Fruit fly (Drosophila melanogaster) whole organism, embryonic: ENCODE measurements around the gene CG7914.

Experiments used
- Blimp-1 ChIP-seq: fragments of 200-800 bp; sonication (Bioruptor generic); optimal IDR thresholded peaks from 3 replicates; lab custom pipeline; 2018; ENCODE audit warnings: missing biosample characterization, missing genetic modification characterization, mild to moderate bottlenecking, moderate library complexity, missing genetic modification reagents
- C15 ChIP-seq: fragments of 200-800 bp; sonication (Bioruptor generic); IDR thresholded peaks from 3 replicates; pipeline ENCODE4 v1.3.6; 2022; ENCODE audit warnings: missing biosample characterization, missing genetic modification characterization
- CG12769 ChIP-seq: fragments of 200-800 bp; sonication (Bioruptor generic); optimal IDR thresholded peaks from 2 replicates; lab custom pipeline; 2019; ENCODE audit warnings: missing biosample characterization, mild to moderate bottlenecking, missing genetic modification characterization, moderate library complexity
- CG15269 ChIP-seq: fragments of 200-800 bp; sonication (Bioruptor generic); optimal IDR thresholded peaks from 2 replicates; lab custom pipeline; 2018; ENCODE audit warnings: missing biosample characterization, mild to moderate bottlenecking, missing genetic modification characterization, moderate library complexity
- CG15514 ChIP-seq: fragments of 200-800 bp; sonication (Bioruptor generic); optimal IDR thresholded peaks from 3 replicates; lab custom pipeline; 2017; ENCODE audit warnings: missing biosample characterization, missing genetic modification characterization, mild to moderate bottlenecking, moderate library complexity, missing genetic modification reagents
- CG16815 ChIP-seq: fragments of 200-800 bp; sonication (Bioruptor generic); optimal IDR thresholded peaks from 3 replicates; lab custom pipeline; 2017; ENCODE audit warnings: missing biosample characterization, mild to moderate bottlenecking, missing genetic modification characterization
- CG17186 ChIP-seq: fragments of 200-800 bp; sonication (Bioruptor generic); optimal IDR thresholded peaks from 3 replicates; lab custom pipeline; 2017; ENCODE audit warnings: missing biosample characterization, missing genetic modification reagents, missing genetic modification characterization
- CG1832 ChIP-seq: fragments of 200-800 bp; sonication (Bioruptor generic); optimal IDR thresholded peaks from 2 replicates; lab custom pipeline; 2017; ENCODE audit warnings: missing biosample characterization, mild to moderate bottlenecking, missing genetic modification characterization, inconsistent platforms
- CG18599 ChIP-seq: fragments of 200-800 bp; sonication (Bioruptor generic); optimal IDR thresholded peaks from 3 replicates; lab custom pipeline; 2017; ENCODE audit warnings: missing biosample characterization, missing genetic modification characterization, mild to moderate bottlenecking, moderate library complexity, missing genetic modification reagents
- CG2202 ChIP-seq: fragments of 200-800 bp; sonication (Bioruptor generic); optimal IDR thresholded peaks from 2 replicates; lab custom pipeline; 2018; ENCODE audit warnings: missing biosample characterization, mild to moderate bottlenecking, missing genetic modification characterization
- CG33557 ChIP-seq: fragments of 200-800 bp; sonication (Bioruptor generic); optimal IDR thresholded peaks from 2 replicates; lab custom pipeline; 2019; ENCODE audit warnings: missing biosample characterization, mild to moderate bottlenecking, missing genetic modification characterization, moderate library complexity
- CG34422 ChIP-seq: fragments of 200-800 bp; sonication (Bioruptor generic); IDR thresholded peaks from 3 replicates; pipeline ENCODE4 v1.3.6; 2022; ENCODE audit warnings: missing biosample characterization, missing genetic modification characterization
- CG4854 ChIP-seq: fragments of 200-800 bp; sonication (Bioruptor generic); optimal IDR thresholded peaks from 2 replicates; lab custom pipeline; 2016; ENCODE audit warnings: missing biosample characterization, missing genetic modification characterization, inconsistent platforms
- CG5953 ChIP-seq: fragments of 200-800 bp; sonication (Bioruptor generic); IDR thresholded peaks from 2 replicates; pipeline ENCODE4 v1.3.6; 2022; ENCODE audit warnings: missing biosample characterization, missing genetic modification characterization
- CG7357 ChIP-seq: fragments of 200-800 bp; sonication (Bioruptor generic); IDR thresholded peaks from 3 replicates; pipeline ENCODE4 v1.3.6; 2022; ENCODE audit warnings: missing biosample characterization, missing genetic modification characterization
- CG7556 ChIP-seq: fragments of 200-800 bp; sonication (Bioruptor generic); optimal IDR thresholded peaks from 2 replicates; lab custom pipeline; 2017; ENCODE audit warnings: missing biosample characterization, mild to moderate bottlenecking, missing genetic modification characterization
- CG7745 ChIP-seq: fragments of 200-800 bp; sonication (Bioruptor generic); optimal IDR thresholded peaks from 2 replicates; lab custom pipeline; 2018; ENCODE audit warnings: missing biosample characterization, mild to moderate bottlenecking, missing genetic modification characterization, moderate library complexity
- CG9876 ChIP-seq: fragments of 200-800 bp; sonication (Bioruptor generic); optimal IDR thresholded peaks from 2 replicates; lab custom pipeline; 2016; ENCODE audit warnings: missing biosample characterization, missing genetic modification characterization
- D ChIP-seq, 2 experiments: fragments of 200-800 bp in 1 of 2; fragments of >200 bp in 1 of 2; sonication (Bioruptor generic) in 1 of 2; optimal IDR thresholded peaks; 2 replicates in 1 of 2; 3 replicates in 1 of 2; lab custom pipeline; 2017; ENCODE audit warnings: mild to moderate bottlenecking in 1 of 2, missing biosample characterization in 1 of 2, missing genetic modification characterization in 1 of 2, missing genetic modification reagents in 1 of 2
- Doc3 ChIP-seq: fragments of 200-800 bp; sonication (Bioruptor generic); IDR thresholded peaks from 3 replicates; pipeline ENCODE4 v1.3.6; 2022; ENCODE audit warnings: missing biosample characterization, missing genetic modification characterization; ENCODE audit not compliant: partially characterized antibody
- Fer2 ChIP-seq: fragments of 200-800 bp; sonication (Bioruptor generic); optimal IDR thresholded peaks from 2 replicates; lab custom pipeline; 2018; ENCODE audit warnings: missing biosample characterization, mild to moderate bottlenecking, missing genetic modification characterization, moderate library complexity
- H2.0 ChIP-seq: fragments of 200-800 bp; sonication (Bioruptor generic); IDR thresholded peaks from 2 replicates; pipeline ENCODE4 v1.3.6; 2022; ENCODE audit warnings: missing biosample characterization, missing genetic modification characterization
- HLH4C ChIP-seq: fragments of 200-800 bp; sonication (Bioruptor generic); IDR thresholded peaks from 3 replicates; pipeline ENCODE4 v1.3.6; 2022; ENCODE audit warnings: missing biosample characterization, missing genetic modification characterization; ENCODE audit not compliant: partially characterized antibody
- Hr39 ChIP-seq: fragments of >200 bp; optimal IDR thresholded peaks from 2 replicates; lab custom pipeline; 2017
- Mad ChIP-seq: fragments of 200-800 bp; sonication (Bioruptor generic); optimal IDR thresholded peaks from 2 replicates; lab custom pipeline; 2016; ENCODE audit warnings: missing biosample characterization, missing genetic modification characterization
- Max ChIP-seq: fragments of 200-800 bp; sonication (Bioruptor generic); optimal IDR thresholded peaks from 2 replicates; lab custom pipeline; 2016; ENCODE audit warnings: missing biosample characterization, mild to moderate bottlenecking, missing genetic modification characterization
- Rfx ChIP-seq: fragments of 200-800 bp; sonication (Bioruptor generic); IDR thresholded peaks from 2 replicates; pipeline ENCODE4 v1.3.6; 2022; ENCODE audit warnings: missing biosample characterization, missing genetic modification characterization
- Sox100B ChIP-seq: fragments of 200-800 bp; sonication (Bioruptor generic); optimal IDR thresholded peaks from 3 replicates; lab custom pipeline; 2018; ENCODE audit warnings: missing biosample characterization, mild to moderate bottlenecking, missing genetic modification characterization
- Sry-δ ChIP-seq: fragments of 200-800 bp; sonication (Bioruptor generic); optimal IDR thresholded peaks from 2 replicates; lab custom pipeline; 2016; ENCODE audit warnings: missing biosample characterization, missing genetic modification characterization
- ac ChIP-seq: fragments of 200-800 bp; sonication (Bioruptor generic); optimal IDR thresholded peaks from 3 replicates; lab custom pipeline; 2017; ENCODE audit warnings: missing biosample characterization, mild to moderate bottlenecking, missing genetic modification characterization
- btn ChIP-seq: fragments of 200-800 bp; sonication (Bioruptor generic); optimal IDR thresholded peaks from 2 replicates; lab custom pipeline; 2016; ENCODE audit warnings: missing biosample characterization, missing genetic modification characterization
- cas ChIP-seq: fragments of 200-800 bp; sonication (Bioruptor generic); IDR thresholded peaks from 2 replicates; pipeline ENCODE4 v1.3.6; 2022; ENCODE audit warnings: missing biosample characterization, missing genetic modification characterization
- caup ChIP-seq: fragments of 200-800 bp; sonication (Bioruptor generic); optimal IDR thresholded peaks from 3 replicates; lab custom pipeline; 2017; ENCODE audit warnings: missing biosample characterization, mild to moderate bottlenecking, missing genetic modification characterization, moderate library complexity; ENCODE audit not compliant: severe bottlenecking
- dati ChIP-seq: fragments of 200-800 bp; sonication (Bioruptor generic); IDR thresholded peaks from 2 replicates; pipeline ENCODE4 v1.3.6; 2022; ENCODE audit warnings: missing biosample characterization, missing genetic modification characterization
- ems ChIP-seq: fragments of 200-800 bp; sonication (Bioruptor generic); optimal IDR thresholded peaks from 3 replicates; lab custom pipeline; 2016; ENCODE audit warnings: missing biosample characterization, missing genetic modification characterization
- esg ChIP-seq: fragments of 200-800 bp; sonication (Bioruptor generic); conservative IDR thresholded peaks from 2 replicates; pipeline ENCODE4 v1.3.6; 2022; ENCODE audit warnings: missing biosample characterization, missing genetic modification characterization
- ewg ChIP-seq: fragments of 200-800 bp; sonication (Bioruptor generic); optimal IDR thresholded peaks from 3 replicates; lab custom pipeline; 2017; ENCODE audit warnings: mild to moderate bottlenecking, missing biosample characterization, missing genetic modification reagents, missing genetic modification characterization
- hth ChIP-seq: fragments of >200 bp; optimal IDR thresholded peaks from 2 replicates; lab custom pipeline; 2017; ENCODE audit warnings: inconsistent platforms
- inv ChIP-seq: fragments of 200-800 bp; sonication (Bioruptor generic); IDR thresholded peaks from 2 replicates; pipeline ENCODE4 v1.3.6; 2022; ENCODE audit warnings: missing biosample characterization, missing genetic modification characterization; ENCODE audit not compliant: partially characterized antibody
- knrl ChIP-seq: fragments of 200-800 bp; sonication (Bioruptor generic); IDR thresholded peaks from 3 replicates; pipeline ENCODE4 v1.3.6; 2022; ENCODE audit warnings: missing biosample characterization, missing genetic modification characterization; ENCODE audit not compliant: partially characterized antibody
- mld ChIP-seq: fragments of 200-800 bp; sonication (Bioruptor generic); IDR thresholded peaks from 3 replicates; pipeline ENCODE4 v1.3.6; 2022; ENCODE audit warnings: missing biosample characterization, missing genetic modification characterization; ENCODE audit not compliant: partially characterized antibody
- otp ChIP-seq: fragments of 200-800 bp; sonication (Bioruptor generic); IDR thresholded peaks from 3 replicates; pipeline ENCODE4, ENCODE4 v1.3.6; 2022; ENCODE audit warnings: missing biosample characterization, missing genetic modification characterization
- pb ChIP-seq: fragments of 200-800 bp; sonication (Bioruptor generic); optimal IDR thresholded peaks from 3 replicates; lab custom pipeline; 2016; ENCODE audit warnings: missing biosample characterization, missing genetic modification characterization
- scrt ChIP-seq: fragments of 200-800 bp; sonication (Bioruptor generic); optimal IDR thresholded peaks from 2 replicates; lab custom pipeline; 2018; ENCODE audit warnings: missing biosample characterization, mild to moderate bottlenecking, missing genetic modification characterization, moderate library complexity
- slp2 ChIP-seq: fragments of 200-800 bp; sonication (Bioruptor generic); optimal IDR thresholded peaks from 2 replicates; lab custom pipeline; 2016; ENCODE audit warnings: missing biosample characterization, missing genetic modification characterization
- tll ChIP-seq, 2 experiments: fragments of 200-800 bp in 1 of 2; fragments of >200 bp in 1 of 2; sonication (Bioruptor generic) in 1 of 2; optimal IDR thresholded peaks; 2 replicates each; lab custom pipeline; 2017 to 2019; ENCODE audit warnings: missing biosample characterization in 2 of 2, missing genetic modification characterization in 2 of 2, mild to moderate bottlenecking in 1 of 2, moderate library complexity in 1 of 2
- wdn ChIP-seq: fragments of 200-800 bp; sonication (Bioruptor generic); IDR thresholded peaks from 2 replicates; pipeline ENCODE4 v1.3.6; 2022; ENCODE audit warnings: missing biosample characterization, missing genetic modification characterization
- wek ChIP-seq: fragments of 200-800 bp; sonication (Bioruptor generic); optimal IDR thresholded peaks from 3 replicates; lab custom pipeline; 2018; ENCODE audit warnings: missing biosample characterization, mild to moderate bottlenecking, missing genetic modification characterization, moderate library complexity
- wor ChIP-seq: fragments of 200-800 bp; sonication (Bioruptor generic); IDR thresholded peaks from 2 replicates; pipeline ENCODE4 v1.3.6; 2022; ENCODE audit warnings: missing biosample characterization, missing genetic modification characterization
- zen2 ChIP-seq: fragments of 200-800 bp; sonication (Bioruptor generic); IDR thresholded peaks from 3 replicates; pipeline ENCODE4 v1.3.6; 2022; ENCODE audit warnings: missing biosample characterization, missing genetic modification characterization; ENCODE audit not compliant: partially characterized antibody

The CG7914 gene

dm6 chrX:19193336-19193735 lies at the start of gene CG7914, which contains the start of gene CG14194 (continued):
- TF ChIP-seq dati (GFP tag; lab: Robert Waterston, UW): no peak
- no peak for TF ChIP-seq CG7745 (tag; lab: Kevin White, UChicago)
- TF ChIP-seq inv: peak; percentile 60
- TF ChIP-seq Blimp-1: no peak
- TF ChIP-seq ems (GFP tag; lab: Kevin White, UChicago): no peak
- TF ChIP-seq caup (GFP tag; lab: Kevin White, UChicago): no peak
- TF ChIP-seq mld: peak; percentile 80
- TF ChIP-seq otp (GFP tag; lab: Robert Waterston, UW): no peak
- no peak for TF ChIP-seq CG1832
- no peak for TF ChIP-seq cas (GFP tag; lab: Robert Waterston, UW)
- no peak for TF ChIP-seq btn
- TF ChIP-seq zen2 (GFP tag; lab: Robert Waterston, UW): peak; percentile 75
- TF ChIP-seq D (optimal IDR thresholded peaks at IDR 0.05; lab: Kevin White, UChicago): no peak
- TF ChIP-seq D (GFP tag; optimal IDR thresholded peaks at IDR 0.05; lab: Kevin White, UChicago): no peak
- no peak for TF ChIP-seq CG18599 (GFP tag; lab: Kevin White, UChicago)
- TF ChIP-seq tll (GFP tag; optimal IDR thresholded peaks at IDR 0.05; lab: Kevin White, UChicago): no peak
- TF ChIP-seq CG16815 (GFP tag; lab: Kevin White, UChicago): no peak
- TF ChIP-seq wdn (GFP tag; lab: Robert Waterston, UW): no peak
- peak; percentile 61; the same call in 2 of the 3 replicates for TF ChIP-seq knrl (GFP tag; lab: Robert Waterston, UW)
- no peak for TF ChIP-seq slp2
- TF ChIP-seq wor (GFP tag; lab: Robert Waterston, UW): no peak
- TF ChIP-seq wek (GFP tag; lab: Kevin White, UChicago): no peak
- no peak for TF ChIP-seq CG7357 (GFP tag; lab: Robert Waterston, UW)
- no peak for TF ChIP-seq CG12769 (tag; lab: Kevin White, UChicago)
- no peak for TF ChIP-seq pb (GFP tag; lab: Kevin White, UChicago)
- TF ChIP-seq CG7556 (GFP tag; lab: Kevin White, UChicago): no peak
- peak; percentile 63; the same call in 2 of the 3 replicates for TF ChIP-seq Doc3 (GFP tag; lab: Robert Waterston, UW)
- TF ChIP-seq CG5953 (GFP tag; lab: Robert Waterston, UW): no peak
- TF ChIP-seq HLH4C: peak; percentile 96
- TF ChIP-seq Mad (GFP tag; lab: Kevin White, UChicago): no peak
- peak; percentile 65 for TF ChIP-seq Sry-δ (GFP tag; lab: Kevin White, UChicago)
- TF ChIP-seq CG15514 (GFP tag; lab: Kevin White, UChicago): peak; percentile 58
- no peak for TF ChIP-seq CG15269 (tag; lab: Kevin White, UChicago)
- no peak for TF ChIP-seq H2.0
- no peak for TF ChIP-seq scrt (GFP tag; lab: Kevin White, UChicago)
- TF ChIP-seq Sox100B (GFP tag; lab: Kevin White, UChicago): no peak
- no peak for TF ChIP-seq CG2202 (tag; lab: Kevin White, UChicago)
- peak; percentile 16; the same call in 1 of the 3 replicates for TF ChIP-seq CG34422 (GFP tag; lab: Robert Waterston, UW)
- TF ChIP-seq CG17186 (GFP tag; lab: Kevin White, UChicago): peak; percentile 47
- no peak for TF ChIP-seq Hr39
- TF ChIP-seq ac (GFP tag; lab: Kevin White, UChicago): no peak
- TF ChIP-seq Fer2 (tag; lab: Kevin White, UChicago): no peak
- no peak for TF ChIP-seq CG33557 (GFP tag; lab: Kevin White, UChicago)
- TF ChIP-seq esg (GFP tag; lab: Robert Waterston, UW): no peak
- no peak for TF ChIP-seq CG4854 (GFP tag; lab: Kevin White, UChicago)
- no peak for TF ChIP-seq CG9876 (GFP tag; lab: Kevin White, UChicago)
- no peak for TF ChIP-seq hth
- no peak for TF ChIP-seq Max (GFP tag; lab: Kevin White, UChicago)
- peak; percentile 48 for TF ChIP-seq Rfx (GFP tag; lab: Robert Waterston, UW)
- no peak for TF ChIP-seq C15
- no peak for TF ChIP-seq ewg (GFP tag; lab: Kevin White, UChicago)
